Worm (Caenorhabditis elegans) whole organism, L2 larva: ENCODE measurements around the gene Y43F8B.23.

Source experiments
- ama-1 ChIP-seq: fragments of 150-350 bp; optimal IDR thresholded peaks from 2 replicates; lab custom pipeline; 2018; ENCODE audit warnings: inconsistent platforms
- egl-27 ChIP-seq: sonication (generic microtip); optimal IDR thresholded peaks from 3 replicates; lab custom pipeline; 2017; ENCODE audit warnings: missing biosample characterization, missing genetic modification reagents, missing genetic modification characterization
- fos-1 ChIP-seq: fragments of 150-350 bp; optimal IDR thresholded peaks from 2 replicates; lab custom pipeline; 2014; ENCODE audit warnings: missing biosample characterization, missing genetic modification characterization
- lin-13 ChIP-seq: fragments of 150-350 bp; optimal IDR thresholded peaks from 2 replicates; lab custom pipeline; 2014; ENCODE audit warnings: missing biosample characterization, missing genetic modification reagents, missing genetic modification characterization
- snpc-4 ChIP-seq: fragments of 150-350 bp; optimal IDR thresholded peaks from 2 replicates; lab custom pipeline; 2014; ENCODE audit warnings: missing biosample characterization, missing genetic modification characterization

DNA sequence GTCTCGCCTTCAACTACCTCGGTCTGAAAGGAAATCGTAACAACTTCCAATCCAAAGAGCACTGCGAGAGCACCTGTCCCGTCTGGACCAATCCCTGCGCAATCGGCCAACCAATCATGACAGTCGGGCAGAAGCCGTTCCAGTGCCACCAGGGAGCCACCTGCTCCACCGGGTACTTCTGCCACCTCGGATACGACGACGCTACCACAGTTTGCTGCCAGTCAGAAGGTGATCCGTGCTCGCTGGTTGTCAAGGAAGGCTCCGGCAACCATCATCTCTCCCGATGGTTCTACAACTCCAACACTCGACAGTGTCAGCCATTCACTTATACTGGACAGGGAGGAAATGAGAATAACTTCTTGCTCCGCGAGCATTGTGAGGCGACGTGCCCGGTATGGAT, 41.6 kb upstream of the Y43F8B.23 start:
- TF ChIP-seq ama-1 (lab: Kevin White, UChicago) (no peak), snpc-4 (tag; lab: Kevin White, UChicago) (no peak), fos-1 (no peak), lin-13 (no peak), egl-27 (tag; lab: Kevin White, UChicago) (no peak)
